Worm (Caenorhabditis elegans) whole organism, late embryonic: ENCODE data around the gene ZK1010.4.

Experiments used
- ama-1 ChIP-seq: fragments of 150-350 bp; optimal IDR thresholded peaks from 2 replicates; lab custom pipeline; 2014
- gmeb-2 ChIP-seq: sonication (generic microtip); optimal IDR thresholded peaks from 2 replicates; lab custom pipeline; 2016; ENCODE audit warnings: missing genetic modification characterization, inconsistent platforms, missing compliant biosample characterization

DNA sequence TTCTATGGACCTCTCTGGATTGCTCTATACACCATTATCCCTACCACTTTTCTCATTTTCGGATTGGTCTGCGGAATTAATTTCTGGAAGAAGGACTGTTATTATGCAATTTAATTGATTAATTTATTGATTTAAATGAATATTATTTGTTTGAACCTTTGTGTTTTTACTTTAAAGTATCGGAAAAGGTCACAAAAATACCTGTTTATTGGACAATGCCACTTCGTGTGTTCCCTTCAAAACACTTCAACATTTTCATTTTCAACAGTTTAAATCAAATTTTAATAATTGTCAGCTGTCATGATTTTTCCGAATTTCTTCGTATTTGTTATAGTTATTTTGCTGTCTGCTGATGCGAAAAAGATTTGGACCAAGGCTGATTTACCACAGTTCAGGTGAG, 10.1 kb downstream of the ZK1010.4 start, which contains the start of gene ZK1010.12:
- TF ChIP-seq ama-1 (no peak), gmeb-2 (tag; lab: Kevin White, UChicago) (no peak)
